Worm (Caenorhabditis elegans) whole organism, mixed stage, embryonic: ENCODE data around the gene srx-82.

Experiments
- ceh-83 ChIP-seq: fragments of 200-800 bp; sonication (Bioruptor generic); optimal IDR thresholded peaks from 2 replicates; lab custom pipeline; 2018; ENCODE audit warnings: mild to moderate bottlenecking, missing genetic modification characterization, missing compliant biosample characterization
- ces-1 ChIP-seq: fragments of 150-350 bp; optimal IDR thresholded peaks from 2 replicates; lab custom pipeline; 2014; ENCODE audit warnings: missing biosample characterization, missing genetic modification reagents, missing genetic modification characterization
- hlh-1 ChIP-seq: fragments of 150-350 bp; optimal IDR thresholded peaks from 2 replicates; lab custom pipeline; 2014; ENCODE audit warnings: missing biosample characterization, missing genetic modification reagents, missing genetic modification characterization
- tbx-8 ChIP-seq: fragments of 200-800 bp; sonication (Bioruptor generic); optimal IDR thresholded peaks from 2 replicates; lab custom pipeline; 2018; ENCODE audit warnings: mild to moderate bottlenecking, missing genetic modification characterization, moderate library complexity, missing compliant biosample characterization

ce11 chrV:11637191-11637590 is 47.7 kb downstream of the srx-82 start, which contains the start of gene sipa-1:
- no peak for TF ChIP-seq ceh-83 (GFP tag; lab: Kevin White, UChicago)
- TF ChIP-seq tbx-8 (GFP tag; lab: Kevin White, UChicago): no peak
- TF ChIP-seq hlh-1 (tag; lab: Kevin White, UChicago): no peak
- no peak for TF ChIP-seq ces-1 (GFP tag; lab: Kevin White, UChicago)
